Fruit fly (Drosophila melanogaster) whole organism, embryonic: ENCODE data around the gene Ugt305A1.

ENCODE experiments used
- CG16813 ChIP-seq: fragments of 200-800 bp; sonication (Bioruptor generic); IDR thresholded peaks from 3 replicates; pipeline ENCODE4 v1.3.6; 2022; ENCODE audit warnings: missing biosample characterization, missing genetic modification characterization; ENCODE audit not compliant: partially characterized antibody
- CG7271 ChIP-seq: fragments of 200-800 bp; sonication (Bioruptor generic); optimal IDR thresholded peaks from 2 replicates; lab custom pipeline; 2018; ENCODE audit warnings: missing biosample characterization, mild to moderate bottlenecking, missing genetic modification characterization, moderate library complexity
- Lpt ChIP-seq: fragments of >200 bp; optimal IDR thresholded peaks from 2 replicates; lab custom pipeline; 2018; ENCODE audit warnings: missing biosample characterization, missing genetic modification characterization

- TF ChIP-seq CG7271 (tag; lab: Kevin White, UChicago) (no peak), Lpt (GFP tag; lab: Kevin White, UChicago) (no peak), CG16813 (GFP tag; lab: Robert Waterston, UW) (no peak)
Measured at dm6 chr3L:4069069-4069468, 9.5 kb downstream of the Ugt305A1 start, which contains the start of gene CG32259.
